Worm (Caenorhabditis elegans): ENCODE data around the gene D1086.6.

Gene D1086.6

ce11 chrV:14079501-14079900 is at the start of gene D1086.6:
Gene D1086.6 (plus strand): TSS chrV:14079801.
- TF ChIP-seq nhr-42 (GFP tag; IDR thresholded peaks at IDR 0.05) = no peak
- no peak for TF ChIP-seq arid-1 (GFP tag; conservative IDR thresholded peaks at IDR 0.05)
- no peak for TF ChIP-seq zfp-2 (tag; optimal IDR thresholded peaks at IDR 0.05)
- no peak for TF ChIP-seq lin-15B (tag; optimal IDR thresholded peaks at IDR 0.05)
- no peak for TF ChIP-seq ama-1 (optimal IDR thresholded peaks at IDR 0.05)
- no peak for TF ChIP-seq skn-1 (tag; optimal IDR thresholded peaks at IDR 0.05)

ce11 chrV:14033649-14034048 is 46.0 kb upstream of the D1086.6 start, which contains the start of gene ins-10:
Gene ins-10 (plus strand): TSS chrV:14033949.
- TF ChIP-seq lin-29 (GFP tag; IDR thresholded peaks at IDR 0.05) = no peak
- TF ChIP-seq lin-15B (tag; optimal IDR thresholded peaks at IDR 0.05) = no peak
- no peak for TF ChIP-seq nhr-76 (tag; optimal IDR thresholded peaks at IDR 0.05)
- no peak for TF ChIP-seq tra-1 (GFP tag; IDR thresholded peaks at IDR 0.05)
- TF ChIP-seq R02D3.7 (tag; optimal IDR thresholded peaks at IDR 0.05) = no peak
- TF ChIP-seq pha-4 (GFP tag; IDR thresholded peaks at IDR 0.05) = no peak
- no peak for TF ChIP-seq pha-4 (tag; optimal IDR thresholded peaks at IDR 0.05)
- TF ChIP-seq ztf-11 (tag; optimal IDR thresholded peaks at IDR 0.05) = no peak
- TF ChIP-seq aha-1 (tag) = no peak
- TF ChIP-seq F44E2.7 (GFP tag; IDR thresholded peaks at IDR 0.05) = no peak
- TF ChIP-seq Y105C5A.15 (GFP tag; IDR thresholded peaks at IDR 0.05) = no peak
- TF ChIP-seq mdt-29 (GFP tag; IDR thresholded peaks at IDR 0.05) = no peak
- no peak for TF ChIP-seq unc-62 (GFP tag; optimal IDR thresholded peaks at IDR 0.05 in 1 of 2)
- TF ChIP-seq unc-62 (tag; optimal IDR thresholded peaks at IDR 0.05) = no peak
- TF ChIP-seq zag-1 (tag; optimal IDR thresholded peaks at IDR 0.05) = no peak
- no peak for TF ChIP-seq gei-8 (GFP tag; optimal IDR thresholded peaks at IDR 0.05)
- TF ChIP-seq mxl-2 (GFP tag; conservative IDR thresholded peaks at IDR 0.05) = no peak
- TF ChIP-seq zip-11 (GFP tag; IDR thresholded peaks at IDR 0.05) = no peak
- TF ChIP-seq F37D6.2 (tag; optimal IDR thresholded peaks at IDR 0.05) = no peak
- no peak for TF ChIP-seq T20F7.1 (GFP tag; optimal IDR thresholded peaks at IDR 0.05)
- no peak for TF ChIP-seq ceh-32 (tag; optimal IDR thresholded peaks at IDR 0.05; ENCODE audit: poor library complexity)
- no peak for TF ChIP-seq ceh-28 (tag; optimal IDR thresholded peaks at IDR 0.05)

ce11 chrV:14038328-14039084 is 41.1 kb upstream of the D1086.6 start, which contains the start of gene vps-39:
Gene vps-39 (minus strand): TSS chrV:14038378.
- TF ChIP-seq duxl-1 (tag; optimal IDR thresholded peaks at IDR 0.05; ENCODE audit: poor library complexity) = peak; percentile 47
- TF ChIP-seq madf-5 (GFP tag; IDR thresholded peaks at IDR 0.05) = 0 out of 4 replicates have a peak, but pooled peaks of 1 of the 2 experiments have one; percentile 32
- TF ChIP-seq dmd-6 (GFP tag; IDR thresholded peaks at IDR 0.05) = peak; percentile 89
- TF ChIP-seq Y48G9A.11 (GFP tag; IDR thresholded peaks at IDR 0.05) = peak; percentile 86
- TF ChIP-seq lin-29 (GFP tag; IDR thresholded peaks at IDR 0.05) = peak; percentile 86
- TF ChIP-seq madf-9 (GFP tag; conservative IDR thresholded peaks at IDR 0.05) = peak; percentile 87
- TF ChIP-seq ceh-20 (GFP tag; IDR thresholded peaks at IDR 0.05) = peak; percentile 96
- TF ChIP-seq php-3 (GFP tag; IDR thresholded peaks at IDR 0.05) = peak; percentile 86
- TF ChIP-seq snpc-1.2 (GFP tag; IDR thresholded peaks at IDR 0.05) = peak; percentile 90
- TF ChIP-seq F44E2.7 (GFP tag; IDR thresholded peaks at IDR 0.05) = peak; percentile 66; the same call in 1 of the 2 replicates
- TF ChIP-seq nhr-102 (tag; optimal IDR thresholded peaks at IDR 0.05) = peak; percentile 45
- TF ChIP-seq lin-38 (GFP tag; IDR thresholded peaks at IDR 0.05) = peak; percentile 99
- peak; percentile 96 for TF ChIP-seq T26A8.4 (GFP tag; IDR thresholded peaks at IDR 0.05)
- TF ChIP-seq daf-8 (GFP tag; IDR thresholded peaks at IDR 0.05) = peak; percentile 71; the same call in 1 of the 2 replicates
- TF ChIP-seq lin-15B (tag; optimal IDR thresholded peaks at IDR 0.05) = peak; percentile 17
- TF ChIP-seq saeg-2 (GFP tag; IDR thresholded peaks at IDR 0.05) = peak; percentile 92
- peak; percentile 32 for TF ChIP-seq F37D6.2 (tag; optimal IDR thresholded peaks at IDR 0.05)
- TF ChIP-seq lim-7 (GFP tag; IDR thresholded peaks at IDR 0.05) = 0 out of 2 replicates have a peak, but pooled peaks have one; percentile 51
- peak; percentile 76; the same call in 1 of the 2 replicates for TF ChIP-seq tra-1 (GFP tag; IDR thresholded peaks at IDR 0.05)
- peak; percentile 68 for TF ChIP-seq lin-1 (GFP tag; IDR thresholded peaks at IDR 0.05)
- peak; percentile 43 for TF ChIP-seq unc-130 (GFP tag; optimal IDR thresholded peaks at IDR 0.05)
- peak; percentile 51 for TF ChIP-seq mep-1 (tag; optimal IDR thresholded peaks at IDR 0.05)
- 0 out of 2 replicates have a peak, but pooled peaks have one; percentile 67 for TF ChIP-seq ZK337.2 (GFP tag; IDR thresholded peaks at IDR 0.05)
- TF ChIP-seq zfp-3 (GFP tag; conservative IDR thresholded peaks at IDR 0.05) = peak; percentile 90
- TF ChIP-seq nhr-42 (GFP tag; IDR thresholded peaks at IDR 0.05) = peak; percentile 95
- TF ChIP-seq dmd-9 (GFP tag; IDR thresholded peaks at IDR 0.05) = peak; percentile 93
